Fruit fly (Drosophila melanogaster) Kc167 (cell line): ENCODE measurements around the gene CG13010.

Source experiments
- h ChIP-seq: fragments of >200 bp; optimal IDR thresholded peaks from 3 replicates; lab custom pipeline; 2018; ENCODE audit warnings: missing external identifiers
- insv ChIP-seq: fragments of >200 bp; optimal IDR thresholded peaks from 3 replicates; lab custom pipeline; 2018; ENCODE audit warnings: missing external identifiers
- psq ChIP-seq: fragments of >200 bp; optimal IDR thresholded peaks from 2 replicates; lab custom pipeline; 2017; ENCODE audit warnings: missing external identifiers
- ttk ChIP-seq: sonication (Bioruptor generic); optimal IDR thresholded peaks from 2 replicates; lab custom pipeline; 2017; ENCODE audit warnings: missing external identifiers

DNA sequence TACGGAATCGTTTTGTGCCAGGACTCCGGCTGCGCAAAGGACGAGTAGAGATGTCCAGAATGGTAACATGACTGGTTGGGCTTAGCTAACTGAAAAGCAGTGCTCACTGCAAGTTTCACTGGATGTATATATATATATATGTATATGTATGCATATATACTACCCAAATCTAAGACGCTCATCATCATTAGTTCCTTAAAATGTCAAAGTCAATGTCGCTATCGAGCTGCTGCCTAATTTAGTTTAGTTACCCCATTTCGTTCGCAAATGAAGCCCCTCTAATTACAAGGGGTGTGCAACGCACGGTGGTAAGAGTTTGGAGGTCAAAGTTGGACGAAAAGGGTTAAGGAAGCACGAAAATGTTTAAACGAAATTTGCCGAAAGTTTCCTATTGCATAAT is 21.3 kb upstream of the CG13010 start, which contains the start of gene CG9676:
- TF ChIP-seq ttk (lab: Kevin White, UChicago) (no peak), psq (lab: Kevin White, UChicago) (no peak), h (lab: Kevin White, UChicago) (no peak), insv (lab: Kevin White, UChicago) (no peak)
